Fruit fly (Drosophila melanogaster): ENCODE measurements around the gene CG1674.

The CG1674 gene

DNA sequence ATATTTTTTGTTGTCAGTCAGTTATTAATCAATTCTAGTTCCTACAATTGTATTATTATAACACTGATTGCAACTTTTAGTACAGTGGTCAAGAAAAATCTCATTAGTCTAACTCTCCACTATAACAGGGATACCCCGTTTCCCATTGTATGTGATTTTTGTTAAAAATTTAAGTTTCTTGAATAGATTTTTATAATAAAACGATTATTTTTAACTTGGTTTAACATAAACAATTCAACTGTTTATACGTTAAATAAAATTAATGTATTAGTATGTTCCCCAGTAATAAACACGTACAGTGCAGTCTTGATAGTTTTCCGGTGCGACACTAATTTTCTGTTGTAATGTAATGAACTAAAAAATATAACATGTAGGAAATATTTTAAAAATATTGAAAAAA lies 10.3 kb downstream of the CG1674 start:
- no peak for TF ChIP-seq fd3F (GFP tag; optimal IDR thresholded peaks at IDR 0.05)
- no peak for TF ChIP-seq Dbx (GFP tag; IDR thresholded peaks at IDR 0.05)
- TF ChIP-seq Neu2 (GFP tag; optimal IDR thresholded peaks at IDR 0.05; ENCODE audit: borderline replicate concordance) = no peak
- TF ChIP-seq Jarid2 (GFP tag; optimal IDR thresholded peaks at IDR 0.05) = no peak
- TF ChIP-seq Usf (GFP tag; optimal IDR thresholded peaks at IDR 0.05) = no peak
- no peak for TF ChIP-seq HmgD (GFP tag; optimal IDR thresholded peaks at IDR 0.05)
- no peak for TF ChIP-seq CG6272 (GFP tag; IDR thresholded peaks at IDR 0.05)
- no peak for TF ChIP-seq cato (GFP tag; optimal IDR thresholded peaks at IDR 0.05; ENCODE audit: borderline replicate concordance)
- no peak for TF ChIP-seq CG17612 (GFP tag; IDR thresholded peaks at IDR 0.05)
- TF ChIP-seq Drgx (GFP tag; IDR thresholded peaks at IDR 0.05) = no peak
- TF ChIP-seq CG7963 (GFP tag; IDR thresholded peaks at IDR 0.05; ENCODE audit: partially characterized antibody) = no peak
- TF ChIP-seq CG10462 (GFP tag; optimal IDR thresholded peaks at IDR 0.05) = no peak
- no peak for TF ChIP-seq CG1603 (tag; optimal IDR thresholded peaks at IDR 0.05)
- TF ChIP-seq CG31388 (GFP tag; optimal IDR thresholded peaks at IDR 0.05) = no peak
- TF ChIP-seq sc (optimal IDR thresholded peaks at IDR 0.05) = no peak
- no peak for TF ChIP-seq sc (GFP tag; optimal IDR thresholded peaks at IDR 0.05)
- TF ChIP-seq CG14965 (GFP tag; optimal IDR thresholded peaks at IDR 0.05; ENCODE audit: borderline replicate concordance) = no peak
- TF ChIP-seq CG10274 (GFP tag; optimal IDR thresholded peaks at IDR 0.05) = no peak

DNA sequence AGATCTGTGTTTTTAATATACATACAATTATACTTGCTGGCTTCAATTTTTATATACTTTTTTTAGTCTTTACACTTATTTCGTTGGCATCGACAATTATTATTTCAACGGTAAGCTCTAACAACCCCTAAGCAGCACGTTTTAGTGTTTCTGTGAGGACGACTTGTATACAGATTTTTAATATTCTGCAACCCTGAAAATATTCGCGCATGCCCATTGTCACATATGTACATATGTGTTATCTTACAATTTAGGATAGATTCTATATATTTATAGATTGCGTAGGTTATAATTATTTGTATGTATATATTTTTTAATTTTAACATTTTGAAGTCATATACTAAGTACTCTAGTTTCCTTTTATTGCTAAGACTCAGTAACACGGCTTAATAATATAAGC lies 22.6 kb downstream of the CG1674 start, which contains the start of gene dpr7:
TSS of gene dpr7 (minus strand) at position 154 of the 400 bp plus-strand sequence.
- TF ChIP-seq CG12391 (tag; optimal IDR thresholded peaks at IDR 0.05) (no peak), zf30C (GFP tag; optimal IDR thresholded peaks at IDR 0.05) (no peak), CG8924 (tag; optimal IDR thresholded peaks at IDR 0.05) (no peak), Trl (optimal IDR thresholded peaks at IDR 0.05) (no peak), Trl (GFP tag; optimal IDR thresholded peaks at IDR 0.05) (no peak), salm (tag; optimal IDR thresholded peaks at IDR 0.05) (no peak), CG34422 (GFP tag; IDR thresholded peaks at IDR 0.05) (no peak), CG7987 (GFP tag; optimal IDR thresholded peaks at IDR 0.05) (no peak), usp (GFP tag; optimal IDR thresholded peaks at IDR 0.05) (no peak), Poxn (GFP tag; IDR thresholded peaks at IDR 0.05) (no peak), kni (GFP tag; optimal IDR thresholded peaks at IDR 0.05) (no peak), Doc3 (GFP tag; IDR thresholded peaks at IDR 0.05; ENCODE audit: partially characterized antibody) (no peak), CG13894 (tag; optimal IDR thresholded peaks at IDR 0.05) (peak; percentile 61), slbo (GFP tag; IDR thresholded peaks at IDR 0.05) (no peak), CG30020 (tag; optimal IDR thresholded peaks at IDR 0.05) (peak; percentile 61), Mes4 (GFP tag; optimal IDR thresholded peaks at IDR 0.05) (no peak), Lim3 (GFP tag; IDR thresholded peaks at IDR 0.05) (no peak), pros (GFP tag; optimal IDR thresholded peaks at IDR 0.05) (no peak), dan (GFP tag; IDR thresholded peaks at IDR 0.05) (no peak), vnd (GFP tag; IDR thresholded peaks at IDR 0.05; ENCODE audit: partially characterized antibody) (no peak), pan (optimal IDR thresholded peaks at IDR 0.05) (no peak), pan (GFP tag; optimal IDR thresholded peaks at IDR 0.05 in 1 of 2, IDR thresholded peaks at IDR 0.05 in 1 of 2) (no peak), D19A (tag; optimal IDR thresholded peaks at IDR 0.05) (no peak), ewg (GFP tag; optimal IDR thresholded peaks at IDR 0.05) (peak; percentile 87), CG7928 (GFP tag; optimal IDR thresholded peaks at IDR 0.05) (peak; percentile 53)

Measured in whole organism, embryonic.